Worm (Caenorhabditis elegans) whole organism, young adult: ENCODE data around the gene klp-18.

Source experiments
- F33H1.4 ChIP-seq: fragments of 200-800 bp; sonication (Bioruptor generic); IDR thresholded peaks from 2 replicates; pipeline ENCODE4 v1.3.6; 2022; ENCODE audit warnings: missing genetic modification reagents, missing genetic modification characterization, missing compliant biosample characterization
- F49E8.2 ChIP-seq: sonication (generic microtip); optimal IDR thresholded peaks from 3 replicates; lab custom pipeline; 2017; ENCODE audit warnings: missing genetic modification characterization, mild to moderate bottlenecking, missing compliant biosample characterization, antibody characterized with exemption, moderate library complexity; ENCODE audit not compliant: insufficient read depth
- aptf-3 ChIP-seq: fragments of 200-800 bp; sonication (Bioruptor generic); IDR thresholded peaks from 2 replicates; pipeline ENCODE4 v1.3.6; 2022; ENCODE audit warnings: missing genetic modification characterization, missing compliant biosample characterization
- lin-35 ChIP-seq, 3 experiments: fragments of 150-350 bp in 2 of 3; sonication (generic microtip) in 1 of 3; optimal IDR thresholded peaks; 2 replicates each; lab custom pipeline; 2014 to 2018; ENCODE audit warnings: missing biosample characterization in 3 of 3, missing genetic modification characterization in 3 of 3, missing genetic modification reagents in 3 of 3
- snpc-1.3 ChIP-seq: sonication (generic microtip); optimal IDR thresholded peaks from 2 replicates; lab custom pipeline; 2017; ENCODE audit warnings: missing genetic modification characterization, mild to moderate bottlenecking, missing compliant biosample characterization, antibody characterized with exemption, moderate library complexity, missing genotype, missing genetic modification reagents; ENCODE audit not compliant: insufficient read depth

DNA sequence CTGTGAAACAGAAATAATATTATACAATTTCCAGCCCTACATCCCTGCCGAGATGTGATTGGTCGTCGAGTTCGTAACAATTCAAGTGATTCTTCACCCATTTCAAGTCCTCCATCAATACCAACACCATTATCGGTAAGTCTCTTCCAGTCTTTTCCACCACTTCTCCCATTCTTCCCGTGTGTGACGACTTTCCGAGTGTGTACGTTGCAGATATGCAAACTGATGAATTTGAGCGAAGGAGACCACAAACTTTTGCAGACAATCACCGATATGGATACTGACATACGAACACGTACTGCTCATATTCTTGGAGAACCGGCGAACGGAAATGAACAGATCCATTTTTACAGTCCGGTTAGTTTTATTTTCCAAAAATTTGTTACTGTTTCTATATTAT, 11.5 kb downstream of the klp-18 start:
- TF ChIP-seq lin-35 (GFP tag; optimal IDR thresholded peaks at IDR 0.05; lab: Kevin White, UChicago) = no peak
- TF ChIP-seq aptf-3 (GFP tag; lab: Robert Waterston, UW) = no peak
- no peak for TF ChIP-seq F33H1.4 (GFP tag; lab: Robert Waterston, UW)
- no peak for TF ChIP-seq snpc-1.3
- no peak for TF ChIP-seq F49E8.2
